Worm (Caenorhabditis elegans): Measurements from ENCODE around the gene rpia-1.

DNA sequence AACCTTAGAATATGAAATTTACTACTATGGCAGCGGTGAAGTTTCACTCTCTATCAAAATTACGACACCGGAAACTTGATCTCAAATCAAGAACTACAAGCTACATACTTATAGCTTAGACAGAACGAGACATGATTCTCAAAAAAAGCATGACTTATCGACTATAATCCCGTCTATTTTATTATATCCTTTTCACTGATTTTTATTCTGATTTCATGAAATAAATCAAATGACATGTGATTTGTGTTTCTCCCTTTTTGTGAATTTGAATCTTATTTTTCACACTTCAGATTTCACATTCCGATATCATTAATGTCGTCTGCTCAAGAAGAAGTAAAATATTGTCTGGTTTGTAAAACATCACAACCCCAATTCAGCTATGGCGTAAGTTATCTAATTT lies 22.9 kb upstream of the rpia-1 start, which contains the start of gene ZK418.11:
- TF ChIP-seq tab-1 (GFP tag; IDR thresholded peaks at IDR 0.05), result no peak
- no peak for TF ChIP-seq flt-1 (GFP tag; IDR thresholded peaks at IDR 0.05)

All from whole organism, midembryonic.